Fruit fly (Drosophila melanogaster) whole organism, embryonic: ENCODE results near the gene Trl.

ENCODE experiments used
- Abd-B ChIP-seq: fragments of 200-800 bp; sonication (Bioruptor generic); optimal IDR thresholded peaks from 2 replicates; lab custom pipeline; 2018; ENCODE audit warnings: missing biosample characterization, mild to moderate bottlenecking, missing genetic modification characterization, moderate library complexity
- Bteb2 ChIP-seq: fragments of 200-800 bp; sonication (Bioruptor generic); optimal IDR thresholded peaks from 2 replicates; lab custom pipeline; 2016; ENCODE audit warnings: missing biosample characterization, missing genetic modification characterization
- CG10959 ChIP-seq: fragments of 200-800 bp; sonication (Bioruptor generic); IDR thresholded peaks from 2 replicates; pipeline ENCODE4 v1.3.6; 2022; ENCODE audit warnings: missing biosample characterization, missing genetic modification characterization
- CG11398 ChIP-seq: fragments of 200-800 bp; sonication (Bioruptor generic); optimal IDR thresholded peaks from 2 replicates; lab custom pipeline; 2016; ENCODE audit warnings: missing biosample characterization, missing genetic modification characterization
- CG12659 ChIP-seq: fragments of 200-800 bp; sonication (Bioruptor generic); optimal IDR thresholded peaks from 3 replicates; lab custom pipeline; 2017; ENCODE audit warnings: mild to moderate bottlenecking, missing biosample characterization, missing genetic modification reagents, missing genetic modification characterization
- CG12744 ChIP-seq: fragments of 200-800 bp; sonication (Bioruptor generic); optimal IDR thresholded peaks from 2 replicates; lab custom pipeline; 2016; ENCODE audit warnings: missing biosample characterization, missing genetic modification characterization
- CG14710 ChIP-seq: fragments of 200-800 bp; sonication (Bioruptor generic); optimal IDR thresholded peaks from 3 replicates; lab custom pipeline; 2019; ENCODE audit warnings: missing biosample characterization, mild to moderate bottlenecking, missing genetic modification characterization, moderate library complexity
- CG14965 ChIP-seq: fragments of 200-800 bp; sonication (Bioruptor generic); optimal IDR thresholded peaks from 2 replicates; lab custom pipeline; 2016; ENCODE audit warnings: missing biosample characterization, missing genetic modification characterization, borderline replicate concordance
- CG15011 ChIP-seq: fragments of 200-800 bp; sonication (Bioruptor generic); optimal IDR thresholded peaks from 3 replicates; lab custom pipeline; 2018; ENCODE audit warnings: missing biosample characterization, mild to moderate bottlenecking, missing genetic modification characterization
- CG16815 ChIP-seq: fragments of 200-800 bp; sonication (Bioruptor generic); optimal IDR thresholded peaks from 3 replicates; lab custom pipeline; 2017; ENCODE audit warnings: missing biosample characterization, mild to moderate bottlenecking, missing genetic modification characterization
- CG17612 ChIP-seq: fragments of 200-800 bp; sonication (Bioruptor generic); IDR thresholded peaks from 2 replicates; pipeline ENCODE4 v1.3.6; 2022; ENCODE audit warnings: missing biosample characterization, missing genetic modification characterization
- CG1792 ChIP-seq: fragments of 200-800 bp; sonication (Bioruptor generic); optimal IDR thresholded peaks from 2 replicates; lab custom pipeline; 2016; ENCODE audit warnings: missing biosample characterization, missing genetic modification characterization
- CG18011 ChIP-seq: fragments of 200-800 bp; sonication (Bioruptor generic); optimal IDR thresholded peaks from 2 replicates; lab custom pipeline; 2017; ENCODE audit warnings: missing biosample characterization, missing genetic modification characterization, mild to moderate bottlenecking, moderate library complexity, missing genotype
- CG18599 ChIP-seq: fragments of 200-800 bp; sonication (Bioruptor generic); optimal IDR thresholded peaks from 3 replicates; lab custom pipeline; 2017; ENCODE audit warnings: missing biosample characterization, missing genetic modification characterization, mild to moderate bottlenecking, moderate library complexity, missing genetic modification reagents
- CG2678 ChIP-seq: fragments of 200-800 bp; sonication (Bioruptor generic); optimal IDR thresholded peaks from 3 replicates; lab custom pipeline; 2019; ENCODE audit warnings: missing biosample characterization, mild to moderate bottlenecking, missing genetic modification characterization, moderate library complexity
- CG30403 ChIP-seq: fragments of 200-800 bp; sonication (Bioruptor generic); optimal IDR thresholded peaks from 3 replicates; lab custom pipeline; 2016; ENCODE audit warnings: missing biosample characterization, missing genetic modification characterization
- CG32767 ChIP-seq: fragments of 200-800 bp; sonication (Bioruptor generic); IDR thresholded peaks from 2 replicates; pipeline ENCODE4 v1.3.6; 2022; ENCODE audit warnings: missing biosample characterization, missing genetic modification characterization
- CG34376 ChIP-seq: fragments of 200-800 bp; sonication (Bioruptor generic); optimal IDR thresholded peaks from 2 replicates; lab custom pipeline; 2018; ENCODE audit warnings: missing biosample characterization, mild to moderate bottlenecking, missing genetic modification characterization
- CG5953 ChIP-seq: fragments of 200-800 bp; sonication (Bioruptor generic); IDR thresholded peaks from 2 replicates; pipeline ENCODE4 v1.3.6; 2022; ENCODE audit warnings: missing biosample characterization, missing genetic modification characterization
- CG8290 ChIP-seq, 3 experiments: fragments of 200-800 bp; sonication (Bioruptor generic); optimal IDR thresholded peaks; 2 replicates each; lab custom pipeline; 2016 to 2019; ENCODE audit warnings: missing biosample characterization in 3 of 3, missing genetic modification characterization in 3 of 3, mild to moderate bottlenecking in 2 of 3, moderate library complexity in 1 of 3
- CG9727 ChIP-seq: fragments of 200-800 bp; sonication (Bioruptor generic); optimal IDR thresholded peaks from 3 replicates; lab custom pipeline; 2017; ENCODE audit warnings: missing biosample characterization, mild to moderate bottlenecking, missing genetic modification characterization
- HLH54F ChIP-seq: fragments of 200-800 bp; sonication (Bioruptor generic); optimal IDR thresholded peaks from 3 replicates; lab custom pipeline; 2016; ENCODE audit warnings: missing biosample characterization, missing genetic modification characterization
- HmgD ChIP-seq: fragments of 200-800 bp; sonication (Bioruptor generic); optimal IDR thresholded peaks from 3 replicates; lab custom pipeline; 2016; ENCODE audit warnings: missing biosample characterization, missing genetic modification characterization
- Hr39 ChIP-seq: fragments of >200 bp; optimal IDR thresholded peaks from 2 replicates; lab custom pipeline; 2017
- Hr78 ChIP-seq, 2 experiments: fragments of 200-800 bp in 1 of 2; fragments of >200 bp in 1 of 2; sonication (Bioruptor generic) in 1 of 2; optimal IDR thresholded peaks; 2 replicates each; lab custom pipeline; 2017 to 2019; ENCODE audit warnings: missing biosample characterization in 2 of 2, missing genetic modification characterization in 2 of 2, mild to moderate bottlenecking in 1 of 2, moderate library complexity in 1 of 2
- Kr ChIP-seq: fragments of 200-800 bp; sonication (Bioruptor generic); optimal IDR thresholded peaks from 2 replicates; lab custom pipeline; 2017; ENCODE audit warnings: missing biosample characterization, mild to moderate bottlenecking, missing genetic modification characterization
- NC2β ChIP-seq: fragments of 200-800 bp; sonication (Bioruptor generic); optimal IDR thresholded peaks from 2 replicates; lab custom pipeline; 2016; ENCODE audit warnings: missing biosample characterization, missing genetic modification characterization
- NfI ChIP-seq: fragments of 200-800 bp; sonication (Bioruptor generic); optimal IDR thresholded peaks from 3 replicates; lab custom pipeline; 2018; ENCODE audit warnings: missing biosample characterization, mild to moderate bottlenecking, missing genetic modification characterization, moderate library complexity
- Side ChIP-seq: fragments of 200-800 bp; sonication (Bioruptor generic); optimal IDR thresholded peaks from 2 replicates; lab custom pipeline; 2016; ENCODE audit warnings: missing biosample characterization, missing genetic modification characterization
- Vsx1 ChIP-seq: fragments of 200-800 bp; sonication (Bioruptor generic); optimal IDR thresholded peaks from 2 replicates; lab custom pipeline; 2017; ENCODE audit warnings: missing biosample characterization, mild to moderate bottlenecking, missing genetic modification characterization, missing genetic modification reagents
- chn ChIP-seq: fragments of 200-800 bp; sonication (Bioruptor generic); optimal IDR thresholded peaks from 2 replicates; lab custom pipeline; 2016; ENCODE audit warnings: missing biosample characterization, missing genetic modification characterization
- crp ChIP-seq, 2 experiments: fragments of 200-800 bp; sonication (Bioruptor generic); optimal IDR thresholded peaks; 2 replicates in 1 of 2; 3 replicates in 1 of 2; lab custom pipeline; 2017; ENCODE audit warnings: missing biosample characterization in 2 of 2, missing genetic modification characterization in 2 of 2, mild to moderate bottlenecking in 1 of 2, moderate library complexity in 1 of 2
- dpn ChIP-seq, 2 experiments: fragments of 200-800 bp; sonication (Bioruptor generic); optimal IDR thresholded peaks; 3 replicates each; lab custom pipeline; 2016; ENCODE audit warnings: missing biosample characterization in 2 of 2, missing genetic modification characterization in 2 of 2
- eve ChIP-seq, 2 experiments: fragments of >200 bp; optimal IDR thresholded peaks; 2 replicates each; lab custom pipeline; 2017; ENCODE audit warnings: missing biosample characterization in 2 of 2, missing genetic modification characterization in 2 of 2
- gro ChIP-seq: fragments of 200-800 bp; sonication (Bioruptor generic); optimal IDR thresholded peaks from 2 replicates; lab custom pipeline; 2016; ENCODE audit warnings: missing biosample characterization, missing genetic modification characterization
- ham ChIP-seq: fragments of 200-800 bp; sonication (Bioruptor generic); IDR thresholded peaks from 2 replicates; pipeline ENCODE4 v1.3.6; 2022; ENCODE audit warnings: missing biosample characterization, missing genetic modification characterization
- knrl ChIP-seq: fragments of 200-800 bp; sonication (Bioruptor generic); IDR thresholded peaks from 3 replicates; pipeline ENCODE4 v1.3.6; 2022; ENCODE audit warnings: missing biosample characterization, missing genetic modification characterization; ENCODE audit not compliant: partially characterized antibody
- lbe ChIP-seq: fragments of 200-800 bp; sonication (Bioruptor generic); optimal IDR thresholded peaks from 2 replicates; lab custom pipeline; 2016; ENCODE audit warnings: missing biosample characterization, mild to moderate bottlenecking, missing genetic modification characterization
- lilli ChIP-seq: fragments of 200-800 bp; sonication (Bioruptor generic); optimal IDR thresholded peaks from 3 replicates; lab custom pipeline; 2016; ENCODE audit warnings: missing biosample characterization, missing genetic modification characterization
- pum ChIP-seq: fragments of 200-800 bp; sonication (Bioruptor generic); optimal IDR thresholded peaks from 2 replicates; lab custom pipeline; 2016; ENCODE audit warnings: missing biosample characterization, missing genetic modification characterization
- row ChIP-seq: fragments of 200-800 bp; sonication (Bioruptor generic); IDR thresholded peaks from 3 replicates; pipeline ENCODE4 v1.3.6; 2022; ENCODE audit warnings: missing biosample characterization, missing genetic modification characterization
- scrt ChIP-seq: fragments of 200-800 bp; sonication (Bioruptor generic); optimal IDR thresholded peaks from 2 replicates; lab custom pipeline; 2018; ENCODE audit warnings: missing biosample characterization, mild to moderate bottlenecking, missing genetic modification characterization, moderate library complexity
- sd ChIP-seq: fragments of 200-800 bp; sonication (Bioruptor generic); optimal IDR thresholded peaks from 3 replicates; lab custom pipeline; 2018; ENCODE audit warnings: missing biosample characterization, mild to moderate bottlenecking, missing genetic modification characterization, moderate library complexity
- sr ChIP-seq: fragments of 200-800 bp; sonication (Bioruptor generic); IDR thresholded peaks from 3 replicates; pipeline ENCODE4 v1.3.6; 2022; ENCODE audit warnings: missing biosample characterization, missing genetic modification characterization
- ttk ChIP-seq: fragments of 200-800 bp; sonication (Bioruptor generic); IDR thresholded peaks from 2 replicates; pipeline ENCODE4 v2.1.2; 2022; ENCODE audit warnings: missing biosample characterization, missing genetic modification characterization
- unc-4 ChIP-seq: fragments of 200-800 bp; sonication (Bioruptor generic); IDR thresholded peaks from 2 replicates; pipeline ENCODE4 v1.3.6; 2022; ENCODE audit warnings: missing biosample characterization, missing genetic modification characterization; ENCODE audit not compliant: partially characterized antibody
- vvl ChIP-seq: fragments of 200-800 bp; sonication (Bioruptor generic); IDR thresholded peaks from 2 replicates; pipeline ENCODE4 v1.3.6; 2022; ENCODE audit warnings: missing biosample characterization, missing genetic modification characterization
- zen2 ChIP-seq: fragments of 200-800 bp; sonication (Bioruptor generic); IDR thresholded peaks from 3 replicates; pipeline ENCODE4 v1.3.6; 2022; ENCODE audit warnings: missing biosample characterization, missing genetic modification characterization; ENCODE audit not compliant: partially characterized antibody

Trl gene

DNA sequence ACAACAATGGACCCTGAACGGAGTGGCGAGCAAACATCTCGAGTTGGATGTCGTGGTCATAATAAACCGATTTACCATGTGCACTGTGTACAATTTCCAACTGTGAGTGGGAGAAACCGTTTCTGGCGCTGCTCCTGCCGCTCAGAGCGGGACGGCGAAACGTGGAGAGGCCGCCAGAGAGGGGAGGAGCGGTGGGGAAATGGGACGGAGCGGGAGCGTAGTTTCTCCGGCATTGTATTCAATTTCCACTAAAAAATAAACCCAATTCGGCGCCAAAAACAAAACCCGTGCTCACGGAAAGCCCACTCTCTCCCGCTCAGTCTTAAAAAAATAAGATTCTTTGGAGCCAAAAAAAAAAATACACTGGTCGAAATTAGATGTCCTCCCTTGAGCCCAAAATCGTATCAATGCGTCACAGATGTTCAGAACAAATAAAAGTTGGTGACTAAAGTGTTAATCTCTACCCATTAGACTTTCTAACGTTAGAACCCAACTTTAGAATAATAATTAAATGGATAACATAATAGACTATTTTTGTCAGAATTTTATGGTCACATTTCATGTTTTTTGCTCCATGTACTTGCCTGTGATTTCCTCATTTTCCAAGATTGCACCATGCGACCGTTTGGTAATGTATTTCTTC, 744 bp downstream of the Trl start (continued):
- TF ChIP-seq vvl (GFP tag; lab: Robert Waterston, UW) (peak; percentile 60), CG34376 (GFP tag; lab: Kevin White, UChicago) (no peak), knrl (GFP tag; lab: Robert Waterston, UW) (no peak), CG18011 (GFP tag; lab: Kevin White, UChicago) (peak; percentile 30), CG11398 (GFP tag; lab: Kevin White, UChicago) (no peak), HLH54F (GFP tag; lab: Kevin White, UChicago) (peak; percentile 30), eve (GFP tag; optimal IDR thresholded peaks at IDR 0.05; lab: Kevin White, UChicago) (peak in 1 of 2 experiments; percentile 90), pum (GFP tag; lab: Kevin White, UChicago) (peak; percentile 67), CG5953 (GFP tag; lab: Robert Waterston, UW) (peak; percentile 38; the same call in 1 of the 2 replicates), CG9727 (GFP tag; lab: Kevin White, UChicago) (peak; percentile 40), Kr (GFP tag; lab: Kevin White, UChicago) (no peak), row (GFP tag; lab: Robert Waterston, UW) (peak; percentile 88), Hr78 (GFP tag; optimal IDR thresholded peaks at IDR 0.05; lab: Kevin White, UChicago) (no peak), CG15011 (peak; percentile 50), chn (GFP tag; lab: Kevin White, UChicago) (peak; percentile 64), NC2β (peak; percentile 53), CG12744 (GFP tag; lab: Kevin White, UChicago) (peak; percentile 14), CG30403 (peak; percentile 79), Vsx1 (GFP tag; lab: Kevin White, UChicago) (no peak), scrt (GFP tag; lab: Kevin White, UChicago) (no peak), CG12659 (GFP tag; lab: Kevin White, UChicago) (peak; percentile 73), CG32767 (GFP tag; lab: Robert Waterston, UW) (no peak), CG16815 (GFP tag; lab: Kevin White, UChicago) (peak; percentile 41), dpn (GFP tag; optimal IDR thresholded peaks at IDR 0.05; lab: Kevin White, UChicago) (peak; percentile 71 to 78), CG8290 (GFP tag; optimal IDR thresholded peaks at IDR 0.05; lab: Kevin White, UChicago) (peak; percentile 2), CG8290 (tag; optimal IDR thresholded peaks at IDR 0.05; lab: Kevin White, UChicago) (peak in 1 of 2 experiments; percentile 64), zen2 (GFP tag; lab: Robert Waterston, UW) (no peak), Abd-B (GFP tag; lab: Kevin White, UChicago) (no peak), CG10959 (GFP tag; lab: Robert Waterston, UW) (no peak), CG14965 (GFP tag; lab: Kevin White, UChicago) (no peak), HmgD (GFP tag; lab: Kevin White, UChicago) (no peak), ttk (GFP tag; lab: Robert Waterston, UW) (peak; percentile 44; the same call in 1 of the 2 replicates), Hr39 (lab: Kevin White, UChicago) (no peak), unc-4 (GFP tag; lab: Robert Waterston, UW) (peak; percentile 30; the same call in 1 of the 2 replicates), lbe (GFP tag; lab: Kevin White, UChicago) (no peak), sr (GFP tag; lab: Robert Waterston, UW) (no peak; the same call in 2 of the 3 replicates), gro (peak; percentile 57), Side (GFP tag; lab: Kevin White, UChicago) (peak; percentile 35), Bteb2 (peak; percentile 50), lilli (GFP tag; lab: Kevin White, UChicago) (peak; percentile 72), CG2678 (tag; lab: Kevin White, UChicago) (peak; percentile 78), CG17612 (GFP tag; lab: Robert Waterston, UW) (no peak), CG14710 (tag; lab: Kevin White, UChicago) (peak; percentile 47), ham (no peak), CG1792 (peak; percentile 51), sd (tag; lab: Kevin White, UChicago) (no peak), NfI (GFP tag; lab: Kevin White, UChicago) (peak; percentile 58), CG18599 (GFP tag; lab: Kevin White, UChicago) (peak; percentile 66), crp (GFP tag; optimal IDR thresholded peaks at IDR 0.05; lab: Kevin White, UChicago) (peak in 1 of 2 experiments; percentile 35)
